Worm (Caenorhabditis elegans) whole organism, young adult: ENCODE data around the gene Y38F2AR.3.

Source experiments
- C06A6.2 ChIP-seq: fragments of 200-800 bp; sonication (Bioruptor generic); conservative IDR thresholded peaks from 2 replicates; pipeline ENCODE4 v1.3.6; 2022; ENCODE audit warnings: missing genetic modification characterization, missing compliant biosample characterization
- C17E4.6 ChIP-seq: fragments of 200-800 bp; sonication (Bioruptor generic); IDR thresholded peaks from 2 replicates; pipeline ENCODE4 v1.3.6; 2022; ENCODE audit warnings: missing genetic modification reagents, missing genetic modification characterization, missing compliant biosample characterization
- F33H1.4 ChIP-seq: fragments of 200-800 bp; sonication (Bioruptor generic); IDR thresholded peaks from 2 replicates; pipeline ENCODE4 v1.3.6; 2022; ENCODE audit warnings: missing genetic modification reagents, missing genetic modification characterization, missing compliant biosample characterization
- F37B4.10 ChIP-seq: fragments of 200-800 bp; sonication (Bioruptor generic); IDR thresholded peaks from 2 replicates; pipeline ENCODE4 v1.3.6; 2022; ENCODE audit warnings: missing genetic modification characterization, missing compliant biosample characterization
- F39B2.1 ChIP-seq: fragments of 200-800 bp; sonication (Bioruptor generic); IDR thresholded peaks from 2 replicates; pipeline ENCODE4 v1.3.6; 2022; ENCODE audit warnings: missing genetic modification reagents, missing genetic modification characterization, missing compliant biosample characterization
- F49E8.2 ChIP-seq: sonication (generic microtip); optimal IDR thresholded peaks from 3 replicates; lab custom pipeline; 2017; ENCODE audit warnings: missing genetic modification characterization, mild to moderate bottlenecking, missing compliant biosample characterization, antibody characterized with exemption, moderate library complexity; ENCODE audit not compliant: insufficient read depth
- F57C9.4 ChIP-seq: sonication (generic microtip); optimal IDR thresholded peaks from 2 replicates; lab custom pipeline; 2017; ENCODE audit warnings: mild to moderate bottlenecking, missing genetic modification characterization, missing compliant biosample characterization
- T07F8.4 ChIP-seq: sonication (generic microtip); optimal IDR thresholded peaks from 2 replicates; lab custom pipeline; 2016; ENCODE audit warnings: mild to moderate bottlenecking, missing genetic modification characterization, moderate library complexity, missing compliant biosample characterization
- Y56A3A.18 ChIP-seq: fragments of 200-800 bp; sonication (Bioruptor generic); IDR thresholded peaks from 2 replicates; pipeline ENCODE4 v1.3.6; 2022; ENCODE audit warnings: missing genetic modification reagents, missing genetic modification characterization, missing compliant biosample characterization
- Y95B8A.8 ChIP-seq: fragments of 200-800 bp; sonication (Bioruptor generic); IDR thresholded peaks from 2 replicates; pipeline ENCODE4 v1.3.6; 2022; ENCODE audit warnings: missing genetic modification reagents, missing genetic modification characterization, missing compliant biosample characterization
- attf-5 ChIP-seq: fragments of 200-800 bp; sonication (Bioruptor generic); optimal IDR thresholded peaks from 2 replicates; lab custom pipeline; 2018; ENCODE audit warnings: mild to moderate bottlenecking, missing genetic modification characterization, missing compliant biosample characterization
- attf-6 ChIP-seq: fragments of 200-800 bp; sonication (Bioruptor generic); IDR thresholded peaks from 2 replicates; pipeline ENCODE4 v1.3.6; 2022; ENCODE audit warnings: missing genetic modification reagents, missing genetic modification characterization, missing compliant biosample characterization
- bed-1 ChIP-seq: fragments of 200-800 bp; sonication (Bioruptor generic); IDR thresholded peaks from 2 replicates; pipeline ENCODE4 v1.3.6; 2022; ENCODE audit warnings: missing genetic modification reagents, missing genetic modification characterization, missing compliant biosample characterization
- bed-2 ChIP-seq: fragments of 200-800 bp; sonication (Bioruptor generic); IDR thresholded peaks from 2 replicates; pipeline ENCODE4 v1.3.6; 2022; ENCODE audit warnings: missing genetic modification reagents, missing genetic modification characterization, missing compliant biosample characterization
- ceh-100 ChIP-seq: fragments of 200-800 bp; sonication (Bioruptor generic); IDR thresholded peaks from 2 replicates; pipeline ENCODE4 v1.3.6; 2022; ENCODE audit warnings: missing genetic modification reagents, missing genetic modification characterization, missing compliant biosample characterization
- ceh-40 ChIP-seq: fragments of 200-800 bp; sonication (Bioruptor generic); IDR thresholded peaks from 2 replicates; pipeline ENCODE4 v1.3.6; 2022; ENCODE audit warnings: missing genetic modification characterization, missing compliant biosample characterization
- ceh-79 ChIP-seq: sonication (generic microtip); optimal IDR thresholded peaks from 2 replicates; lab custom pipeline; 2017; ENCODE audit warnings: mild to moderate bottlenecking, missing genetic modification characterization, missing compliant biosample characterization
- ceh-91 ChIP-seq: fragments of 200-800 bp; sonication (Bioruptor generic); IDR thresholded peaks from 2 replicates; pipeline ENCODE4 v1.3.6; 2022; ENCODE audit warnings: missing genetic modification reagents, missing genetic modification characterization, missing compliant biosample characterization
- chd-7 ChIP-seq: sonication (generic microtip); optimal IDR thresholded peaks from 2 replicates; lab custom pipeline; 2016; ENCODE audit warnings: mild to moderate bottlenecking, missing genetic modification characterization, moderate library complexity, missing compliant biosample characterization
- die-1 ChIP-seq: sonication (generic microtip); optimal IDR thresholded peaks from 2 replicates; lab custom pipeline; 2016; ENCODE audit warnings: missing genotype, mild to moderate bottlenecking, missing genetic modification characterization, missing compliant biosample characterization
- dox-1 ChIP-seq: fragments of 200-800 bp; sonication (Bioruptor generic); IDR thresholded peaks from 2 replicates; pipeline ENCODE4 v1.3.6; 2022; ENCODE audit warnings: missing genetic modification reagents, missing genetic modification characterization, missing compliant biosample characterization
- dpff-1 ChIP-seq: sonication (generic microtip); optimal IDR thresholded peaks from 2 replicates; lab custom pipeline; 2017; ENCODE audit warnings: mild to moderate bottlenecking, missing genetic modification characterization, missing compliant biosample characterization
- efl-1 ChIP-seq: fragments of 150-350 bp; optimal IDR thresholded peaks from 2 replicates; lab custom pipeline; 2014; ENCODE audit warnings: missing biosample characterization, missing genetic modification reagents, missing genetic modification characterization
- egl-18 ChIP-seq: fragments of 200-800 bp; sonication (Bioruptor generic); IDR thresholded peaks from 2 replicates; pipeline ENCODE4 v1.3.6; 2022; ENCODE audit warnings: missing genetic modification reagents, missing genetic modification characterization, missing compliant biosample characterization
- egl-44 ChIP-seq: fragments of 200-800 bp; sonication (Bioruptor generic); IDR thresholded peaks from 2 replicates; pipeline ENCODE4 v1.3.6; 2022; ENCODE audit warnings: missing genetic modification reagents, missing genetic modification characterization, missing compliant biosample characterization
- hmg-1.2 ChIP-seq: fragments of 200-800 bp; sonication (Bioruptor generic); IDR thresholded peaks from 2 replicates; pipeline ENCODE4 v1.3.6; 2022; ENCODE audit warnings: missing genetic modification reagents, missing genetic modification characterization, missing compliant biosample characterization
- hsf-1 ChIP-seq: fragments of 200-800 bp; sonication (Bioruptor generic); IDR thresholded peaks from 2 replicates; pipeline ENCODE4 v1.3.6; 2022; ENCODE audit warnings: missing genetic modification reagents, missing genetic modification characterization, missing compliant biosample characterization
- let-526 ChIP-seq: fragments of 200-800 bp; sonication (Bioruptor generic); IDR thresholded peaks from 2 replicates; pipeline ENCODE4 v1.3.6; 2022; ENCODE audit warnings: missing genetic modification reagents, missing genetic modification characterization, missing compliant biosample characterization
- lin-35 ChIP-seq, 3 experiments: fragments of 150-350 bp in 2 of 3; sonication (generic microtip) in 1 of 3; optimal IDR thresholded peaks; 2 replicates each; lab custom pipeline; 2014 to 2018; ENCODE audit warnings: missing biosample characterization in 3 of 3, missing genetic modification characterization in 3 of 3, missing genetic modification reagents in 3 of 3
- lin-40 ChIP-seq: sonication (generic microtip); optimal IDR thresholded peaks from 2 replicates; lab custom pipeline; 2016; ENCODE audit warnings: missing genetic modification characterization, mild to moderate bottlenecking, missing compliant biosample characterization, missing genotype, missing genetic modification reagents
- lin-54 ChIP-seq: fragments of 200-800 bp; sonication (Bioruptor generic); optimal IDR thresholded peaks from 2 replicates; lab custom pipeline; 2018; ENCODE audit warnings: mild to moderate bottlenecking, missing genetic modification characterization, missing compliant biosample characterization
- lsl-1 ChIP-seq: fragments of 200-800 bp; sonication (Bioruptor generic); optimal IDR thresholded peaks from 2 replicates; lab custom pipeline; 2018; ENCODE audit warnings: mild to moderate bottlenecking, missing genetic modification characterization, moderate library complexity, missing compliant biosample characterization
- lsy-27 ChIP-seq: sonication (generic microtip); optimal IDR thresholded peaks from 2 replicates; lab custom pipeline; 2017; ENCODE audit warnings: missing genetic modification characterization, mild to moderate bottlenecking, missing compliant biosample characterization, antibody characterized with exemption, missing genotype, borderline replicate concordance; ENCODE audit not compliant: insufficient read depth
- madf-6 ChIP-seq: fragments of 200-800 bp; sonication (Bioruptor generic); IDR thresholded peaks from 2 replicates; pipeline ENCODE4 v1.3.6; 2022; ENCODE audit warnings: missing genetic modification reagents, missing genetic modification characterization, missing compliant biosample characterization
- mes-4 ChIP-seq: sonication (generic microtip); optimal IDR thresholded peaks from 2 replicates; lab custom pipeline; 2016; ENCODE audit warnings: missing genotype, missing genetic modification characterization, missing compliant biosample characterization
- nfya-2 ChIP-seq: fragments of 200-800 bp; sonication (Bioruptor generic); IDR thresholded peaks from 2 replicates; pipeline ENCODE4 v1.3.6; 2022; ENCODE audit warnings: missing genetic modification reagents, missing genetic modification characterization, missing compliant biosample characterization
- nhr-179 ChIP-seq: sonication (generic microtip); optimal IDR thresholded peaks from 2 replicates; lab custom pipeline; 2016; ENCODE audit warnings: mild to moderate bottlenecking, missing genetic modification characterization, missing compliant biosample characterization
- nhr-27 ChIP-seq: fragments of 200-800 bp; sonication (Bioruptor generic); optimal IDR thresholded peaks from 2 replicates; lab custom pipeline; 2018; ENCODE audit warnings: mild to moderate bottlenecking, missing genetic modification characterization, moderate library complexity, missing compliant biosample characterization
- nhr-90 ChIP-seq: sonication (generic microtip); optimal IDR thresholded peaks from 2 replicates; lab custom pipeline; 2016; ENCODE audit warnings: missing genotype, mild to moderate bottlenecking, missing genetic modification characterization, missing compliant biosample characterization
- pbrm-1 ChIP-seq: fragments of 200-800 bp; sonication (Bioruptor generic); IDR thresholded peaks from 2 replicates; pipeline ENCODE4 v1.3.6; 2022; ENCODE audit warnings: missing genetic modification reagents, missing genetic modification characterization, missing compliant biosample characterization
- repo-1 ChIP-seq: sonication (generic microtip); optimal IDR thresholded peaks from 2 replicates; lab custom pipeline; 2017; ENCODE audit warnings: mild to moderate bottlenecking, missing genetic modification characterization, missing compliant biosample characterization
- sdz-38 ChIP-seq: sonication (generic microtip); optimal IDR thresholded peaks from 2 replicates; lab custom pipeline; 2016; ENCODE audit warnings: missing genotype, missing genetic modification characterization, missing compliant biosample characterization
- sea-2 ChIP-seq: fragments of 200-800 bp; sonication (Bioruptor generic); IDR thresholded peaks from 2 replicates; pipeline ENCODE4 v1.3.6; 2022; ENCODE audit warnings: missing genetic modification characterization, missing compliant biosample characterization
- snpc-1.1 ChIP-seq: sonication (generic microtip); optimal IDR thresholded peaks from 2 replicates; lab custom pipeline; 2017; ENCODE audit warnings: missing genetic modification characterization, mild to moderate bottlenecking, missing compliant biosample characterization, antibody characterized with exemption, moderate library complexity, missing genotype, missing genetic modification reagents; ENCODE audit not compliant: insufficient read depth
- snpc-1.3 ChIP-seq: sonication (generic microtip); optimal IDR thresholded peaks from 2 replicates; lab custom pipeline; 2017; ENCODE audit warnings: missing genetic modification characterization, mild to moderate bottlenecking, missing compliant biosample characterization, antibody characterized with exemption, moderate library complexity, missing genotype, missing genetic modification reagents; ENCODE audit not compliant: insufficient read depth
- sptf-2 ChIP-seq: fragments of 200-800 bp; sonication (Bioruptor generic); optimal IDR thresholded peaks from 2 replicates; lab custom pipeline; 2018; ENCODE audit warnings: mild to moderate bottlenecking, missing genetic modification characterization, missing compliant biosample characterization
- tlf-1 ChIP-seq: fragments of 200-800 bp; sonication (Bioruptor generic); optimal IDR thresholded peaks from 2 replicates; lab custom pipeline; 2018; ENCODE audit warnings: mild to moderate bottlenecking, missing genetic modification characterization, missing compliant biosample characterization
- unc-130 ChIP-seq: sonication (generic microtip); optimal IDR thresholded peaks from 2 replicates; lab custom pipeline; 2016; ENCODE audit warnings: missing genetic modification reagents, missing genetic modification characterization, missing compliant biosample characterization

Y38F2AR.3 gene

DNA sequence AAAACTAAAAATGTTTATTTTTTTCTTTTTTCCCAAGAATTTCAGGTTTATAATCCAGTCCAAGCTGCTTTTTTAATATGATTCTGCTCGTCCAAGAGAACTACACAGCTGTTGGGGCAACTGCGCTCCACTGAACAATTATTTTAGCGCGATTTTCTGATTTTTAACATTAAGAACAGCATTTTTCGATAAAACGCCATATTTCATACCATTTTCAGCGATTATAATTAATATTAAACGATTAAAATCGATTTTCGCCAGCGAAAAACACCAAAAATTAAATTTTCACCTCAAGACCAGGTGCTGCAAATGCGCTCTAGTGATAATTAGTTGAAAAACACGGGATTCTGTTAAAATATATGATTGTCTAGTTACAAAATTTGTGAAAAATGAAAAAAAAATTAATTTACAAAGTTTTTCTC is 6.4 kb downstream of the Y38F2AR.3 start (continued):
- TF ChIP-seq let-526 (GFP tag; lab: Robert Waterston, UW) (no peak), die-1 (tag; lab: Kevin White, UChicago) (no peak), egl-44 (GFP tag; lab: Robert Waterston, UW) (no peak), unc-130 (GFP tag; lab: Kevin White, UChicago) (peak; percentile 51), snpc-1.3 (peak; percentile 76), lin-35 (GFP tag; optimal IDR thresholded peaks at IDR 0.05; lab: Kevin White, UChicago) (peak in 1 of 3 experiments; percentile 46), sdz-38 (tag; lab: Kevin White, UChicago) (no peak), F49E8.2 (peak; percentile 63), lsl-1 (peak; percentile 39), nhr-27 (no peak), bed-2 (GFP tag; lab: Robert Waterston, UW) (no peak), F39B2.1 (GFP tag; lab: Robert Waterston, UW) (0 out of 2 replicates have a peak, but pooled peaks have one; percentile 51), lin-40 (peak; percentile 29), attf-5 (GFP tag; lab: Kevin White, UChicago) (peak; percentile 41), egl-18 (GFP tag; lab: Robert Waterston, UW) (0 out of 2 replicates have a peak, but pooled peaks have one; percentile 60), sptf-2 (GFP tag; lab: Kevin White, UChicago) (no peak), ceh-91 (GFP tag; lab: Robert Waterston, UW) (no peak), lsy-27 (tag; lab: Kevin White, UChicago) (no peak), mes-4 (tag; lab: Kevin White, UChicago) (no peak), madf-6 (GFP tag; lab: Robert Waterston, UW) (peak; percentile 63), C17E4.6 (no peak), dpff-1 (peak; percentile 52), bed-1 (GFP tag; lab: Robert Waterston, UW) (no peak), tlf-1 (GFP tag; lab: Kevin White, UChicago) (peak; percentile 84), ceh-40 (GFP tag; lab: Robert Waterston, UW) (no peak), snpc-1.1 (tag; lab: Kevin White, UChicago) (peak; percentile 35), chd-7 (tag; lab: Kevin White, UChicago) (peak; percentile 55), Y95B8A.8 (no peak), F37B4.10 (no peak), lin-54 (GFP tag; lab: Kevin White, UChicago) (peak; percentile 63), T07F8.4 (tag; lab: Kevin White, UChicago) (no peak), nfya-2 (GFP tag; lab: Robert Waterston, UW) (no peak), hmg-1.2 (GFP tag; lab: Robert Waterston, UW) (peak; percentile 14; the same call in 1 of the 2 replicates), Y56A3A.18 (no peak), attf-6 (GFP tag; lab: Robert Waterston, UW) (peak; percentile 57; the same call in 1 of the 2 replicates), sea-2 (GFP tag; lab: Robert Waterston, UW) (no peak), dox-1 (peak; percentile 61; the same call in 1 of the 2 replicates), hsf-1 (GFP tag; lab: Robert Waterston, UW) (peak; percentile 62; the same call in 1 of the 2 replicates), C06A6.2 (GFP tag; lab: Robert Waterston, UW) (no peak), F33H1.4 (peak; percentile 25; the same call in 1 of the 2 replicates), pbrm-1 (GFP tag; lab: Robert Waterston, UW) (peak; percentile 72), ceh-100 (GFP tag; lab: Robert Waterston, UW) (no peak), F57C9.4 (tag; lab: Kevin White, UChicago) (no peak), nhr-179 (tag; lab: Kevin White, UChicago) (no peak), ceh-79 (peak; percentile 36), nhr-90 (no peak), repo-1 (tag; lab: Kevin White, UChicago) (peak; percentile 68), efl-1 (peak; percentile 45)
